Fruit fly (Drosophila melanogaster): ENCODE measurements around the gene trn.

Gene trn

dm6 chr3L:13066220-13066619, 47.9 kb upstream of the trn start (continued):
- TF ChIP-seq CG11762 (GFP tag; optimal IDR thresholded peaks at IDR 0.05; ENCODE audit: insufficient read depth) = no peak
- no peak for TF ChIP-seq vri (GFP tag; optimal IDR thresholded peaks at IDR 0.05)
- TF ChIP-seq CG6163 (GFP tag; IDR thresholded peaks at IDR 0.05) = no peak
- TF ChIP-seq CG10669 (GFP tag; optimal IDR thresholded peaks at IDR 0.05) = peak; percentile 14
- no peak for TF ChIP-seq CG11294 (GFP tag; IDR thresholded peaks at IDR 0.05)
- TF ChIP-seq CG16779 (tag; optimal IDR thresholded peaks at IDR 0.05) = no peak
- TF ChIP-seq CG15336 (GFP tag; IDR thresholded peaks at IDR 0.05) = no peak
- TF ChIP-seq CG3919 (GFP tag; optimal IDR thresholded peaks at IDR 0.05) = peak; percentile 21
- no peak for TF ChIP-seq cyc (GFP tag; optimal IDR thresholded peaks at IDR 0.05)
- TF ChIP-seq CG4318 (GFP tag; optimal IDR thresholded peaks at IDR 0.05) = peak; percentile 22
- TF ChIP-seq CG31627 (GFP tag; optimal IDR thresholded peaks at IDR 0.05) = no peak
- no peak for TF ChIP-seq Lpt (GFP tag; optimal IDR thresholded peaks at IDR 0.05)
- TF ChIP-seq CG9139 (GFP tag; optimal IDR thresholded peaks at IDR 0.05) = no peak
- TF ChIP-seq CG11902 (GFP tag; optimal IDR thresholded peaks at IDR 0.05) = no peak
- TF ChIP-seq CG6808 (GFP tag; optimal IDR thresholded peaks at IDR 0.05) = peak; percentile 36
- no peak for TF ChIP-seq topi (GFP tag; optimal IDR thresholded peaks at IDR 0.05)
- peak; percentile 12 for TF ChIP-seq CG6276 (GFP tag; optimal IDR thresholded peaks at IDR 0.05)
- TF ChIP-seq Hr38 (GFP tag; optimal IDR thresholded peaks at IDR 0.05) = no peak
- TF ChIP-seq OdsH (GFP tag; optimal IDR thresholded peaks at IDR 0.05) = peak; percentile 30
- no peak for TF ChIP-seq CG8632 (GFP tag; optimal IDR thresholded peaks at IDR 0.05)
- TF ChIP-seq Sox15 (GFP tag; optimal IDR thresholded peaks at IDR 0.05) = no peak
- TF ChIP-seq pdm3 (GFP tag; optimal IDR thresholded peaks at IDR 0.05) = peak; percentile 13
- no peak for TF ChIP-seq CG7368 (GFP tag; optimal IDR thresholded peaks at IDR 0.05)
- TF ChIP-seq esn (GFP tag; optimal IDR thresholded peaks at IDR 0.05) = peak; percentile 5
- TF ChIP-seq Met (GFP tag; optimal IDR thresholded peaks at IDR 0.05) = no peak
- TF ChIP-seq dac (GFP tag; optimal IDR thresholded peaks at IDR 0.05) = no peak
- no peak for TF ChIP-seq CG6792 (GFP tag; optimal IDR thresholded peaks at IDR 0.05)
- peak; percentile 44 for TF ChIP-seq Ets96B (tag; optimal IDR thresholded peaks at IDR 0.05)
- peak; percentile 36 for TF ChIP-seq acj6 (GFP tag; optimal IDR thresholded peaks at IDR 0.05)

dm6 chr3L:13068293-13068692, 45.8 kb upstream of the trn start:
- TF ChIP-seq Eip78C (GFP tag) (peak; percentile 66), salr (GFP tag; optimal IDR thresholded peaks at IDR 0.05) (peak in 1 of 2 experiments; percentile 22), Ets96B (tag; optimal IDR thresholded peaks at IDR 0.05) (peak; percentile 14), achi (GFP tag; optimal IDR thresholded peaks at IDR 0.05) (no peak), CG32006 (GFP tag; optimal IDR thresholded peaks at IDR 0.05) (peak; percentile 21), fd59A (GFP tag; optimal IDR thresholded peaks at IDR 0.05) (no peak), CG3919 (GFP tag; optimal IDR thresholded peaks at IDR 0.05) (peak; percentile 29), CG8119 (GFP tag; IDR thresholded peaks at IDR 0.05) (no peak), CG31627 (GFP tag; optimal IDR thresholded peaks at IDR 0.05) (no peak), Eip75B (GFP tag; optimal IDR thresholded peaks at IDR 0.05) (peak; percentile 1)

- TF ChIP-seq net (GFP tag; optimal IDR thresholded peaks at IDR 0.05) (no peak), spab (GFP tag; optimal IDR thresholded peaks at IDR 0.05) (no peak), CG6808 (GFP tag; optimal IDR thresholded peaks at IDR 0.05) (no peak), Smox (GFP tag; optimal IDR thresholded peaks at IDR 0.05) (no peak), acj6 (GFP tag; optimal IDR thresholded peaks at IDR 0.05) (no peak), salr (GFP tag; optimal IDR thresholded peaks at IDR 0.05) (no peak), CG32006 (GFP tag; optimal IDR thresholded peaks at IDR 0.05) (no peak), CG7368 (GFP tag; optimal IDR thresholded peaks at IDR 0.05) (no peak), CG6854 (GFP tag; optimal IDR thresholded peaks at IDR 0.05) (no peak), Hr4 (GFP tag; optimal IDR thresholded peaks at IDR 0.05) (no peak), CG6163 (GFP tag; IDR thresholded peaks at IDR 0.05) (no peak)
Observed at dm6 chr3L:13074084-13074624, 39.9 kb upstream of the trn start.
